Fruit fly (Drosophila melanogaster) whole organism, embryonic: ENCODE results near the gene CG45066.

Source experiments
- ATbp ChIP-seq: fragments of 200-800 bp; sonication (Bioruptor generic); optimal IDR thresholded peaks from 2 replicates; lab custom pipeline; 2017; ENCODE audit warnings: missing biosample characterization, mild to moderate bottlenecking, missing genetic modification characterization, missing genetic modification reagents
- Asciz ChIP-seq: fragments of 200-800 bp; sonication (Bioruptor generic); optimal IDR thresholded peaks from 2 replicates; lab custom pipeline; 2017; ENCODE audit warnings: missing biosample characterization, mild to moderate bottlenecking, missing genetic modification characterization, missing genetic modification reagents
- Atf-2 ChIP-seq: fragments of 200-800 bp; sonication (Bioruptor generic); optimal IDR thresholded peaks from 2 replicates; lab custom pipeline; 2016; ENCODE audit warnings: missing biosample characterization, missing genetic modification characterization
- Bteb2 ChIP-seq: fragments of 200-800 bp; sonication (Bioruptor generic); optimal IDR thresholded peaks from 2 replicates; lab custom pipeline; 2016; ENCODE audit warnings: missing biosample characterization, missing genetic modification characterization
- CG10209 ChIP-seq: fragments of 200-800 bp; sonication (Bioruptor generic); optimal IDR thresholded peaks from 3 replicates; lab custom pipeline; 2017; ENCODE audit warnings: missing biosample characterization, mild to moderate bottlenecking, missing genetic modification characterization, missing genetic modification reagents
- CG11093 ChIP-seq: fragments of 200-800 bp; sonication (Bioruptor generic); IDR thresholded peaks from 3 replicates; pipeline ENCODE4 v1.3.6; 2022; ENCODE audit warnings: missing biosample characterization, missing genetic modification characterization
- CG13287 ChIP-seq: fragments of 200-800 bp; sonication (Bioruptor generic); IDR thresholded peaks from 2 replicates; pipeline ENCODE4 v1.3.6; 2022; ENCODE audit warnings: missing biosample characterization, missing genetic modification characterization; ENCODE audit not compliant: partially characterized antibody
- CG15011 ChIP-seq: fragments of 200-800 bp; sonication (Bioruptor generic); optimal IDR thresholded peaks from 3 replicates; lab custom pipeline; 2018; ENCODE audit warnings: missing biosample characterization, mild to moderate bottlenecking, missing genetic modification characterization
- CG1602 ChIP-seq: fragments of 200-800 bp; sonication (Bioruptor generic); optimal IDR thresholded peaks from 3 replicates; lab custom pipeline; 2016; ENCODE audit warnings: missing biosample characterization, missing genetic modification characterization
- CG16779 ChIP-seq: fragments of 200-800 bp; sonication (Bioruptor generic); IDR thresholded peaks from 2 replicates; pipeline ENCODE4 v1.3.6; 2022; ENCODE audit warnings: missing biosample characterization, missing genetic modification characterization
- CG17612 ChIP-seq: fragments of 200-800 bp; sonication (Bioruptor generic); IDR thresholded peaks from 2 replicates; pipeline ENCODE4 v1.3.6; 2022; ENCODE audit warnings: missing biosample characterization, missing genetic modification characterization
- CG31365 ChIP-seq: fragments of 200-800 bp; sonication (Bioruptor generic); optimal IDR thresholded peaks from 2 replicates; lab custom pipeline; 2018; ENCODE audit warnings: missing biosample characterization, mild to moderate bottlenecking, missing genetic modification characterization
- CG32772 ChIP-seq: fragments of 200-800 bp; sonication (Bioruptor generic); IDR thresholded peaks from 2 replicates; pipeline ENCODE4 v1.3.6; 2022; ENCODE audit warnings: missing biosample characterization, missing genetic modification characterization
- CG6791 ChIP-seq: fragments of 200-800 bp; sonication (Bioruptor generic); IDR thresholded peaks from 3 replicates; pipeline ENCODE4 v1.3.6; 2022; ENCODE audit warnings: missing biosample characterization, missing genetic modification characterization; ENCODE audit not compliant: partially characterized antibody
- CG7987 ChIP-seq: fragments of 200-800 bp; sonication (Bioruptor generic); optimal IDR thresholded peaks from 2 replicates; lab custom pipeline; 2018; ENCODE audit warnings: missing biosample characterization, mild to moderate bottlenecking, missing genetic modification characterization, moderate library complexity
- CG8359 ChIP-seq: fragments of 200-800 bp; sonication (Bioruptor generic); optimal IDR thresholded peaks from 2 replicates; lab custom pipeline; 2017; ENCODE audit warnings: missing biosample characterization, mild to moderate bottlenecking, missing genetic modification characterization, borderline replicate concordance
- CG8478 ChIP-seq: fragments of >200 bp; optimal IDR thresholded peaks from 2 replicates; lab custom pipeline; 2018
- CG8944 ChIP-seq: fragments of 200-800 bp; sonication (Bioruptor generic); optimal IDR thresholded peaks from 3 replicates; lab custom pipeline; 2016; ENCODE audit warnings: missing biosample characterization, missing genetic modification characterization
- CG9437 ChIP-seq: fragments of 200-800 bp; sonication (Bioruptor generic); optimal IDR thresholded peaks from 2 replicates; lab custom pipeline; 2018; ENCODE audit warnings: missing biosample characterization, mild to moderate bottlenecking, missing genetic modification characterization
- CG9817 ChIP-seq: fragments of 200-800 bp; sonication (Bioruptor generic); optimal IDR thresholded peaks from 2 replicates; lab custom pipeline; 2018; ENCODE audit warnings: missing biosample characterization, mild to moderate bottlenecking, missing genetic modification characterization, moderate library complexity
- Camta ChIP-seq: fragments of 200-800 bp; sonication (Bioruptor generic); optimal IDR thresholded peaks from 2 replicates; lab custom pipeline; 2016; ENCODE audit warnings: missing biosample characterization, missing genetic modification characterization
- E2f1 ChIP-seq: fragments of 200-800 bp; sonication (Bioruptor generic); IDR thresholded peaks from 2 replicates; pipeline ENCODE4 v1.3.6; 2022; ENCODE audit warnings: missing biosample characterization, missing genetic modification characterization
- Ets65A ChIP-seq: fragments of 200-800 bp; sonication (Bioruptor generic); peaks from one replicate; lab custom pipeline; 2016; ENCODE audit warnings: missing biosample characterization, missing genetic modification characterization
- Lhr ChIP-seq: fragments of 200-800 bp; sonication (Bioruptor generic); optimal IDR thresholded peaks from 3 replicates; lab custom pipeline; 2017; ENCODE audit warnings: mild to moderate bottlenecking, missing biosample characterization, missing genetic modification reagents, missing genetic modification characterization
- MESR4 ChIP-seq: fragments of 200-800 bp; sonication (Bioruptor generic); optimal IDR thresholded peaks from 2 replicates; lab custom pipeline; 2018; ENCODE audit warnings: missing biosample characterization, mild to moderate bottlenecking, missing genetic modification characterization, moderate library complexity
- Neu2 ChIP-seq: fragments of 200-800 bp; sonication (Bioruptor generic); optimal IDR thresholded peaks from 3 replicates; lab custom pipeline; 2016; ENCODE audit warnings: missing biosample characterization, missing genetic modification characterization, borderline replicate concordance
- Nf-YC ChIP-seq: fragments of 200-800 bp; optimal IDR thresholded peaks from 3 replicates; lab custom pipeline; 2019; ENCODE audit warnings: missing biosample characterization, mild to moderate bottlenecking, missing genetic modification characterization, moderate library complexity
- Vsx1 ChIP-seq: fragments of 200-800 bp; sonication (Bioruptor generic); optimal IDR thresholded peaks from 2 replicates; lab custom pipeline; 2017; ENCODE audit warnings: missing biosample characterization, mild to moderate bottlenecking, missing genetic modification characterization, missing genetic modification reagents
- ab ChIP-seq: fragments of 200-800 bp; sonication (Bioruptor generic); optimal IDR thresholded peaks from 2 replicates; lab custom pipeline; 2016; ENCODE audit warnings: missing biosample characterization, missing genetic modification characterization
- br ChIP-seq: fragments of >200 bp; optimal IDR thresholded peaks from 2 replicates; lab custom pipeline; 2017
- bsh ChIP-seq, 2 experiments: fragments of 200-800 bp; sonication (Bioruptor generic); optimal IDR thresholded peaks; 2 replicates each; lab custom pipeline; 2017 to 2018; ENCODE audit warnings: mild to moderate bottlenecking in 2 of 2, missing biosample characterization in 2 of 2, missing genetic modification characterization in 2 of 2, moderate library complexity in 1 of 2
- ci ChIP-seq: fragments of 200-800 bp; sonication (Bioruptor generic); IDR thresholded peaks from 3 replicates; pipeline ENCODE4 v1.3.6; 2022; ENCODE audit warnings: missing biosample characterization, missing genetic modification characterization
- croc ChIP-seq: fragments of 200-800 bp; sonication (Bioruptor generic); conservative IDR thresholded peaks from 3 replicates; pipeline ENCODE4 v1.3.6; 2022; ENCODE audit warnings: missing biosample characterization, missing genetic modification characterization
- cwo ChIP-seq: fragments of 200-800 bp; sonication (Bioruptor generic); optimal IDR thresholded peaks from 3 replicates; lab custom pipeline; 2017; ENCODE audit warnings: missing biosample characterization, missing genetic modification characterization, mild to moderate bottlenecking, moderate library complexity, missing genetic modification reagents
- emc ChIP-seq: fragments of 200-800 bp; sonication (Bioruptor generic); optimal IDR thresholded peaks from 2 replicates; lab custom pipeline; 2016; ENCODE audit warnings: missing biosample characterization, missing genetic modification characterization
- gcm ChIP-seq: fragments of 200-800 bp; sonication (Bioruptor generic); optimal IDR thresholded peaks from 2 replicates; lab custom pipeline; 2019; ENCODE audit warnings: missing biosample characterization, mild to moderate bottlenecking, missing genetic modification characterization, moderate library complexity
- jigr1 ChIP-seq: fragments of 200-800 bp; sonication (Bioruptor generic); IDR thresholded peaks from 3 replicates; pipeline ENCODE4 v1.3.6; 2022; ENCODE audit warnings: missing biosample characterization, missing genetic modification characterization
- jumu ChIP-seq: fragments of 200-800 bp; sonication (Bioruptor generic); optimal IDR thresholded peaks from 3 replicates; lab custom pipeline; 2016; ENCODE audit warnings: missing biosample characterization, missing genetic modification characterization
- nau ChIP-seq: fragments of 200-800 bp; sonication (Bioruptor generic); optimal IDR thresholded peaks from 3 replicates; lab custom pipeline; 2017; ENCODE audit warnings: missing biosample characterization, mild to moderate bottlenecking, missing genetic modification characterization, missing genetic modification reagents
- nerfin-2 ChIP-seq: fragments of 200-800 bp; sonication (Bioruptor generic); IDR thresholded peaks from 2 replicates; pipeline ENCODE4 v1.3.6; 2022; ENCODE audit warnings: missing biosample characterization, missing genetic modification characterization; ENCODE audit not compliant: partially characterized antibody
- oc ChIP-seq: fragments of 200-800 bp; sonication (Bioruptor generic); optimal IDR thresholded peaks from 2 replicates; lab custom pipeline; 2018; ENCODE audit warnings: missing biosample characterization, mild to moderate bottlenecking, missing genetic modification characterization, moderate library complexity
- org-1 ChIP-seq: fragments of 200-800 bp; sonication (Bioruptor generic); optimal IDR thresholded peaks from 2 replicates; lab custom pipeline; 2017; ENCODE audit warnings: missing biosample characterization, missing genetic modification characterization
- prd ChIP-seq, 3 experiments: fragments of >200 bp in 2 of 3; fragments of 200-800 bp in 1 of 3; sonication (Bioruptor generic) in 1 of 3; optimal IDR thresholded peaks in 2 of 3; IDR thresholded peaks in 1 of 3; 2 replicates in 2 of 3; 3 replicates in 1 of 3; pipeline versions ENCODE4 v1.3.6 to Lab custom; 2017 to 2022; ENCODE audit warnings: missing biosample characterization in 1 of 3, missing genetic modification characterization in 1 of 3
- pzg ChIP-seq: fragments of 200-800 bp; sonication (Bioruptor generic); optimal IDR thresholded peaks from 3 replicates; lab custom pipeline; 2018; ENCODE audit warnings: missing biosample characterization, mild to moderate bottlenecking, missing genetic modification characterization, moderate library complexity
- repo ChIP-seq: fragments of 200-800 bp; sonication (Bioruptor generic); optimal IDR thresholded peaks from 2 replicates; lab custom pipeline; 2016; ENCODE audit warnings: missing biosample characterization, missing genetic modification characterization
- scrt ChIP-seq: fragments of 200-800 bp; sonication (Bioruptor generic); optimal IDR thresholded peaks from 2 replicates; lab custom pipeline; 2018; ENCODE audit warnings: missing biosample characterization, mild to moderate bottlenecking, missing genetic modification characterization, moderate library complexity
- tup ChIP-seq: fragments of 200-800 bp; sonication (Bioruptor generic); optimal IDR thresholded peaks from 2 replicates; lab custom pipeline; 2016; ENCODE audit warnings: missing biosample characterization, mild to moderate bottlenecking, missing genetic modification characterization, moderate library complexity
- zen2 ChIP-seq: fragments of 200-800 bp; sonication (Bioruptor generic); IDR thresholded peaks from 3 replicates; pipeline ENCODE4 v1.3.6; 2022; ENCODE audit warnings: missing biosample characterization, missing genetic modification characterization; ENCODE audit not compliant: partially characterized antibody

Gene CG45066

DNA sequence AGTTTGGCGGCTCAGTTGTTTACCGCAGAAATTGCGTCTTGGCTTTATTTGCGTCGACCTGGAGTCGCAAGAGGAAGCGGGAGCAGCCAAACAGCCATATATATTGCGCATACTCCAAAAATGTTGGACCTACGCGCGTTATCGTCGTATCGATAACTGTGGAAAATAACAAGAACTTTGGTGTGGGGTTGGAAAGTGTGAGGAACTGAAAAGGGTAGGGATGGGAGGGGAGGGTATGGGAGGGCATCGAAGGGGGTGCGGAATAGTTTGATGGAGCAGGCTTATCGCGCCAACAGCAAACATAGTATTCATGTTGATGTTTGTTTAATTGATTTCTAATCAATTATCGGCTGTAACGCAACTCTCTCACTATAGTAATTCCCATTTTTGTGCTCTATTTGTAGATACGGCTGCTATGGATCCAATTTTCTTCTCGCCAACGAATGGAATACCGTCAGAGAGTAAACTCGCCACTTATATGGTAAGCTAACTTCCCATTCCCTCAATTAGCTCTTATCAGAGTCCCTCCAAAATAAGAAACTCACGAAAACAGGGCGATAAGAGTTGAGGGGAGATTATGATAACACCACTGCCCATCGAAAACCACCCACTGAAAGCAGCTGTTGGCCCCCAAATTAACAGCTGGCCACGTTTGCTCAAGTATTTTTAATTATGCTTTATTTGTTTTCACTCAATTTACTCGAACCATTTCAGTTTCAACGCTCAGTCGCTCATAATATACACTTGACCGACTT lies 27.5 kb downstream of the CG45066 start (continued):
- TF ChIP-seq cwo (GFP tag; lab: Kevin White, UChicago), result peak; percentile 71
- TF ChIP-seq Ets65A (GFP tag; lab: Kevin White, UChicago), result peak; percentile 1
- 0 out of 2 replicates have a peak, but pooled peaks have one; percentile 31 for TF ChIP-seq CG17612 (GFP tag; lab: Robert Waterston, UW)
- TF ChIP-seq tup, result peak; percentile 57
- no peak for TF ChIP-seq CG9817 (tag; lab: Kevin White, UChicago)
- TF ChIP-seq CG1602, result no peak
- no peak for TF ChIP-seq nerfin-2
- peak; percentile 3 for TF ChIP-seq CG8944 (GFP tag; lab: Kevin White, UChicago)
- no peak for TF ChIP-seq CG8478
- peak; percentile 51 for TF ChIP-seq CG7987 (GFP tag; lab: Kevin White, UChicago)
- TF ChIP-seq CG32772, result no peak
- no peak for TF ChIP-seq oc (tag; lab: Kevin White, UChicago)
- TF ChIP-seq Vsx1 (GFP tag; lab: Kevin White, UChicago), result peak; percentile 85
- TF ChIP-seq jigr1, result no peak
- TF ChIP-seq repo (GFP tag; lab: Kevin White, UChicago), result peak; percentile 29
- TF ChIP-seq bsh (GFP tag; optimal IDR thresholded peaks at IDR 0.05; lab: Kevin White, UChicago), result peak in 1 of 2 experiments; percentile 57
- TF ChIP-seq CG8359, result peak; percentile 54
- TF ChIP-seq CG10209 (GFP tag; lab: Kevin White, UChicago), result peak; percentile 66
- TF ChIP-seq MESR4, result no peak
- peak; percentile 39 for TF ChIP-seq Lhr (GFP tag; lab: Kevin White, UChicago)
- no peak for TF ChIP-seq Bteb2 (GFP tag; lab: Kevin White, UChicago)
- no peak for TF ChIP-seq ab (GFP tag; lab: Kevin White, UChicago)
- peak; percentile 18 for TF ChIP-seq Nf-YC (tag; lab: Kevin White, UChicago)
- TF ChIP-seq CG31365 (tag; lab: Kevin White, UChicago), result peak; percentile 67
- TF ChIP-seq CG15011 (GFP tag; lab: Kevin White, UChicago), result peak; percentile 20
- TF ChIP-seq zen2 (GFP tag; lab: Robert Waterston, UW), result no peak
- peak; percentile 54 for TF ChIP-seq org-1 (GFP tag; lab: Kevin White, UChicago)
- TF ChIP-seq Neu2 (GFP tag; lab: Kevin White, UChicago), result no peak
- TF ChIP-seq gcm (GFP tag; lab: Kevin White, UChicago), result no peak
- TF ChIP-seq CG6791, result peak; percentile 67; the same call in 1 of the 3 replicates
- no peak for TF ChIP-seq Atf-2 (GFP tag; lab: Kevin White, UChicago)
- TF ChIP-seq CG16779 (GFP tag; lab: Robert Waterston, UW), result 0 out of 2 replicates have a peak, but pooled peaks have one; percentile 50
- TF ChIP-seq prd (optimal IDR thresholded peaks at IDR 0.05; lab: Kevin White, UChicago), result no peak
- no peak for TF ChIP-seq prd (GFP tag; IDR thresholded peaks at IDR 0.05; lab: Robert Waterston, UW)
- peak; percentile 76 for TF ChIP-seq nau (GFP tag; lab: Kevin White, UChicago)
- TF ChIP-seq E2f1 (GFP tag; lab: Robert Waterston, UW), result peak; percentile 48; the same call in 1 of the 2 replicates
- peak; percentile 66 for TF ChIP-seq Asciz (GFP tag; lab: Kevin White, UChicago)
- peak; percentile 4 for TF ChIP-seq CG9437
- peak; percentile 79; the same call in 2 of the 3 replicates for TF ChIP-seq ci (GFP tag; lab: Robert Waterston, UW)
- TF ChIP-seq Camta (GFP tag; lab: Kevin White, UChicago), result peak; percentile 35
- TF ChIP-seq emc, result no peak
- TF ChIP-seq jumu (GFP tag; lab: Kevin White, UChicago), result no peak
- TF ChIP-seq CG11093 (GFP tag; lab: Robert Waterston, UW), result 0 out of 3 replicates have a peak, but pooled peaks have one; percentile 44
- peak; percentile 13 for TF ChIP-seq pzg
- peak; percentile 28 for TF ChIP-seq scrt
- TF ChIP-seq br, result no peak
- no peak for TF ChIP-seq croc (GFP tag; lab: Robert Waterston, UW)
- TF ChIP-seq ATbp (GFP tag; lab: Kevin White, UChicago), result peak; percentile 75
- no peak for TF ChIP-seq CG13287
